Fruit fly (Drosophila melanogaster): Measurements from ENCODE around the gene CG32241.

- TF ChIP-seq Sin3A (optimal IDR thresholded peaks at IDR 0.05) (no peak), Myc (optimal IDR thresholded peaks at IDR 0.05) (no peak), ttk (optimal IDR thresholded peaks at IDR 0.05) (no peak), psq (optimal IDR thresholded peaks at IDR 0.05) (no peak), h (optimal IDR thresholded peaks at IDR 0.05) (no peak), insv (optimal IDR thresholded peaks at IDR 0.05) (no peak)
Measured at dm6 chr3L:4460307-4461088, 5.9 kb downstream of the CG32241 start, which contains the start of gene CG15022.
